Worm (Caenorhabditis elegans): Measurements from ENCODE around the gene gtf-2A2.

gtf-2A2 gene

DNA sequence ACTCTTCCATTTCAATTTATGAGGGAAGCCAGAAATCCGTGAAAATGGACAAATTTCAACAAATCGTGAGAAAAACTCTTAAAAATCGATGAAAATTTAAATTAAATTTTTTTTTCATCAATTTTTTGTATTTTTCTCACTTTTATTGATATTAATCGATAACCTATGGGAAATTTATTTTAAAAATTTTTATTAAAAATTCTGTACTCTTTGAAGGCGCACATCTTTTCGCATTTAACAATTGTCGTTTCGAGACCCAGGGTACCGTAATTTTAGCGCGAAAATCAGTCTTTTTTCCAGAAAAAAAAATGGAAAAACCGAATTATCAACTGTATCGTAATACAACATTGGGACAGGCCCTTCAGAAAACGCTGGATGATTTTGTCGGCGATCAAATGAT lies at the start of gene gtf-2A2:
Gene gtf-2A2, plus strand, starts transcription at position 301 of the 400 bp plus-strand sequence.
- no peak for TF ChIP-seq pqm-1 (tag; optimal IDR thresholded peaks at IDR 0.05)
- TF ChIP-seq zfp-2 (tag; optimal IDR thresholded peaks at IDR 0.05) = no peak
- no peak for TF ChIP-seq ceh-82 (tag; optimal IDR thresholded peaks at IDR 0.05)
- no peak for TF ChIP-seq nhr-76 (tag; optimal IDR thresholded peaks at IDR 0.05)
- TF ChIP-seq sdz-12 (GFP tag; optimal IDR thresholded peaks at IDR 0.05) = no peak
- TF ChIP-seq saeg-2 (GFP tag; IDR thresholded peaks at IDR 0.05) = no peak
- TF ChIP-seq D1046.2 (GFP tag; IDR thresholded peaks at IDR 0.05) = no peak
- TF ChIP-seq lin-13 (GFP tag; optimal IDR thresholded peaks at IDR 0.05) = no peak
- TF ChIP-seq nhr-10 (tag; optimal IDR thresholded peaks at IDR 0.05) = no peak
- no peak for TF ChIP-seq F26F4.8 (GFP tag; conservative IDR thresholded peaks at IDR 0.05)
- TF ChIP-seq T26A8.4 (GFP tag; IDR thresholded peaks at IDR 0.05) = no peak
- no peak for TF ChIP-seq pha-4 (GFP tag; IDR thresholded peaks at IDR 0.05)
- TF ChIP-seq pha-4 (tag; optimal IDR thresholded peaks at IDR 0.05) = no peak

DNA sequence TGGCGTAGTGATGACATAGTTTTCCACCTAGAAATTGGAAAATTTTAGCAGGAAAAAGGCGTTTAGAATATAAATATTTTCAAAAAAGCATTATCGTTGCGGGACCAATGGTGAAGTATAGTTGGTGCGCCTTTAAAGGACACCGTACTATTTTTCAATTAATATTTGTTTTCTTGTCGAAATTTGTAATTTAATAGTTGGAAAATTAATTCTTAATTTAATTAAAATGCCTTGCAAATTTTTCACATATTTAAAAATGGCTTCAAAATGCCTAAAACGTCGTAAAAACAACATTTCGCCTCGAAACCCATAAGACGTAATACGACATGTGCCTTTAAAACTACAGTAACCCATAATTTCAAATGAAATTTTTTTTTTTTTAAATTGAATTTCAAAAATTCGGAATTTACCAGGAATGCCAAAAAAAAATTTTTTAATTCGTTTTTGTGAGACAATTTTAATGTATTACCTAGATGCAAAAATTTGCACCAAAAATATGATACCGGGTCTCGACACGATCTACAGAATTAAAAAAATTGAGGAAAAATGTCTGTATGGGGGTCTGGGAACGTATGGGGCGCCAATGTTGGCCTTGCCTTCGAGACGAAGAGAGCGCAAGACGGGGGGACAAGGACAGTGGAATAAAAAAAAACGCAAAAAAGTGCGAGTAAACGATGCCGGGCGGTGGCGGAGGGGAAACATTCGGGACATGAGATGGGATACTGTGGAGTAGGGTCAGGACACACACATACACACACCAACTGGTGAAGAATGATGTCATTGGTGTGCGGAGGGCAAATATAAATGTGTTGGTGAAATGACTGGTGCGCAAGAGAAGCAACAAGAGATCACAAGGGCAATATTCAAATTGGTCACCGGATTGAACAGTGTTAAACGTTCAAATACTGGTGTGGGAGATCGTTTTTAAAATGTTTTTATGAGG lies 48.9 kb upstream of the gtf-2A2 start, which contains the start of gene aakg-1:
Gene aakg-1, minus strand, starts transcription at position 52 of the 943 bp plus-strand sequence.
- TF ChIP-seq mes-2 (tag; optimal IDR thresholded peaks at IDR 0.05; ENCODE audit: poor library complexity, severe bottlenecking) (peak; percentile 13), ceh-82 (tag; optimal IDR thresholded peaks at IDR 0.05) (no peak), lin-1 (GFP tag; IDR thresholded peaks at IDR 0.05) (no peak), snpc-1.2 (GFP tag; IDR thresholded peaks at IDR 0.05) (0 out of 2 replicates have a peak, but pooled peaks have one; percentile 41), unc-130 (GFP tag; optimal IDR thresholded peaks at IDR 0.05) (peak; percentile 28), unc-62 (GFP tag; optimal IDR thresholded peaks at IDR 0.05 in 1 of 2) (no peak), unc-62 (tag; optimal IDR thresholded peaks at IDR 0.05) (no peak), aha-1 (tag) (peak; percentile 92), gei-8 (GFP tag; optimal IDR thresholded peaks at IDR 0.05) (no peak), nhr-25 (tag; optimal IDR thresholded peaks at IDR 0.05; ENCODE audit: borderline replicate concordance, insufficient read depth) (peak; percentile 23), nhr-111 (GFP tag; optimal IDR thresholded peaks at IDR 0.05) (no peak), F49E8.2 (tag; optimal IDR thresholded peaks at IDR 0.05; ENCODE audit: borderline replicate concordance) (peak; percentile 35)

DNA sequence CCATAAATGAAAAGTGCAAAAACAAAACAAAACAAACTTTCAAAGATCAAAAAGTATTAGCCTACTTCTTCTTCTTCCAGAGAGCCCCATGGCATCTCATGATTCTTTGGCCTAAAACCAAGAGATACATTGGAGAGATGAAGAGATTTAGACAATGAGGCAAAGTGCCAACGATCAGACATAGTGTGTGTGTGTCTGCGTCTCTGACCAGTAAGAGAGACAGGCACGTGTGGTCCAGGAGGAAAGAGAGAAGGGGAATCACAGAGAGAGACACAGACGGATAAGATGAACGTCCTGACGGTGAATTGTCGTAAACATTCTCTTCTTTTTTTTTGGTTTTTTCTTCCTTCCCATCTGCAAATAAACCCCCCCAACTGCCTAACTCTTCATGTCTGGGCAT lies 41.1 kb upstream of the gtf-2A2 start:
- no peak for TF ChIP-seq lin-39 (tag; optimal IDR thresholded peaks at IDR 0.05)
- peak; percentile 96 for TF ChIP-seq dmd-6 (GFP tag; IDR thresholded peaks at IDR 0.05)
- TF ChIP-seq daf-8 (GFP tag; IDR thresholded peaks at IDR 0.05) = no peak
- no peak for TF ChIP-seq snpc-1.2 (GFP tag; IDR thresholded peaks at IDR 0.05)
- TF ChIP-seq set-16 (GFP tag; IDR thresholded peaks at IDR 0.05) = peak; percentile 56; the same call in 1 of the 2 replicates
- TF ChIP-seq rbr-2 (tag; optimal IDR thresholded peaks at IDR 0.05) = peak; percentile 86
- peak; percentile 70 for TF ChIP-seq pha-4 (GFP tag; IDR thresholded peaks at IDR 0.05)
- TF ChIP-seq pha-4 (tag; optimal IDR thresholded peaks at IDR 0.05) = peak; percentile 94
- peak; percentile 75 for TF ChIP-seq lin-1 (GFP tag; IDR thresholded peaks at IDR 0.05)
- TF ChIP-seq spr-1 (tag; optimal IDR thresholded peaks at IDR 0.05) = peak; percentile 59
- TF ChIP-seq spr-3 (GFP tag; optimal IDR thresholded peaks at IDR 0.05) = no peak
- TF ChIP-seq egl-27 (tag; optimal IDR thresholded peaks at IDR 0.05) = no peak
- TF ChIP-seq mxl-2 (GFP tag; conservative IDR thresholded peaks at IDR 0.05) = 0 out of 2 replicates have a peak, but pooled peaks have one; percentile 28
- TF ChIP-seq snpc-4 (tag; optimal IDR thresholded peaks at IDR 0.05) = peak; percentile 14
- peak; percentile 82 for TF ChIP-seq nhr-77 (tag; optimal IDR thresholded peaks at IDR 0.05)
- peak; percentile 85 for TF ChIP-seq ctbp-1 (GFP tag; IDR thresholded peaks at IDR 0.05)
- peak; percentile 82 for TF ChIP-seq mes-2 (tag; optimal IDR thresholded peaks at IDR 0.05; ENCODE audit: poor library complexity, severe bottlenecking)
- peak; percentile 77 for TF ChIP-seq jun-1 (tag; optimal IDR thresholded peaks at IDR 0.05)
- no peak for TF ChIP-seq nhr-41 (GFP tag; IDR thresholded peaks at IDR 0.05)
- no peak for TF ChIP-seq Y105C5A.15 (GFP tag; IDR thresholded peaks at IDR 0.05)
- peak; percentile 66 for TF ChIP-seq nhr-102 (tag; optimal IDR thresholded peaks at IDR 0.05)
- 0 out of 2 replicates have a peak, but pooled peaks have one; percentile 28 for TF ChIP-seq php-3 (GFP tag; IDR thresholded peaks at IDR 0.05)
- TF ChIP-seq F37D6.2 (tag; optimal IDR thresholded peaks at IDR 0.05) = peak; percentile 63
- no peak for TF ChIP-seq daf-12 (tag; optimal IDR thresholded peaks at IDR 0.05)
- TF ChIP-seq nhr-42 (GFP tag; IDR thresholded peaks at IDR 0.05) = no peak
- peak; percentile 34 for TF ChIP-seq duxl-1 (tag; optimal IDR thresholded peaks at IDR 0.05; ENCODE audit: poor library complexity)
- no peak for TF ChIP-seq unc-130 (GFP tag; optimal IDR thresholded peaks at IDR 0.05)
- peak; percentile 70 for TF ChIP-seq gei-8 (GFP tag; optimal IDR thresholded peaks at IDR 0.05)
